Worm (Caenorhabditis elegans) whole organism, midembryonic: ENCODE data around the gene ZK287.4.

Experiments used
- T22C8.4 ChIP-seq: fragments of 200-800 bp; sonication (Bioruptor generic); IDR thresholded peaks from 2 replicates; pipeline ENCODE4 v1.3.6; 2022; ENCODE audit warnings: missing genetic modification characterization, missing compliant biosample characterization
- cog-1 ChIP-seq: sonication (generic microtip); optimal IDR thresholded peaks from 2 replicates; lab custom pipeline; 2016; ENCODE audit warnings: missing genetic modification characterization, missing compliant biosample characterization
- flt-1 ChIP-seq: fragments of 200-800 bp; sonication (Bioruptor generic); IDR thresholded peaks from 2 replicates; pipeline ENCODE4 v1.3.6; 2022; ENCODE audit warnings: missing genetic modification characterization, missing compliant biosample characterization
- klf-2 ChIP-seq: fragments of 200-800 bp; sonication (Bioruptor generic); conservative IDR thresholded peaks from 2 replicates; pipeline ENCODE4 v1.3.6; 2022; ENCODE audit warnings: missing genetic modification reagents, missing genetic modification characterization, missing compliant biosample characterization
- med-1 ChIP-seq: sonication (generic microtip); optimal IDR thresholded peaks from 2 replicates; lab custom pipeline; 2017; ENCODE audit warnings: missing genetic modification characterization, mild to moderate bottlenecking, missing compliant biosample characterization, antibody characterized with exemption, missing genetic modification reagents; ENCODE audit not compliant: insufficient read depth
- ref-1 ChIP-seq: fragments of 200-800 bp; sonication (Bioruptor generic); conservative IDR thresholded peaks from 2 replicates; pipeline ENCODE4 v1.3.6; 2022; ENCODE audit warnings: missing genetic modification reagents, missing genetic modification characterization, missing compliant biosample characterization
- tab-1 ChIP-seq: fragments of 200-800 bp; sonication (Bioruptor generic); IDR thresholded peaks from 2 replicates; pipeline ENCODE4 v1.3.6; 2022; ENCODE audit warnings: missing genetic modification characterization, missing compliant biosample characterization
- ztf-23 ChIP-seq: fragments of 200-800 bp; sonication (Bioruptor generic); IDR thresholded peaks from 2 replicates; pipeline ENCODE4 v1.3.6; 2022; ENCODE audit warnings: missing genetic modification reagents, missing genetic modification characterization, missing compliant biosample characterization
- ztf-29 ChIP-seq: fragments of 200-800 bp; sonication (Bioruptor generic); IDR thresholded peaks from 2 replicates; pipeline ENCODE4 v1.3.6; 2022; ENCODE audit warnings: missing genetic modification reagents, missing genetic modification characterization, missing compliant biosample characterization

Gene ZK287.4

DNA sequence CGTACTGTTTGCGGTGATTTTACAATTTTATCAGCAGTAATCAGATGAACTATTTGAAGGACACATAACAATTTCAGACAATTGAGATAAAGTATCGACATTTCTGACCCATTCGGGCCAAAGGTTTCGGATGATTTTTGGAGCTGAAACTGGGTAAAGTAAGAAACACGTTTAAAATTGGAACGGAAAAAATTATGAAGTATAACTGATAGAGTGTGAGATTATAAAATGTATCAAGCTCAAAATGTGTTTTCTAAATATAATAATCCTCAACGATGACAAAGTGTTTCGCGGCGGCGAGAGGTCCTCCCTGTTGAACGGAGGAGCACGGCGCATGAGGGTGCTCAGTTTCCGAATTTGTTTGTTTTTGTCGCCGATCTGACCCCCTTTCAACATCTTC is at the start of gene ZK287.4:
ZK287.4 (minus strand) TSS at position 101 of the 400 bp plus-strand sequence.
- TF ChIP-seq ztf-29 (no peak), klf-2 (GFP tag; lab: Robert Waterston, UW) (no peak), ref-1 (GFP tag; lab: Robert Waterston, UW) (no peak), T22C8.4 (GFP tag; lab: Robert Waterston, UW) (no peak), flt-1 (GFP tag; lab: Robert Waterston, UW) (no peak), tab-1 (GFP tag; lab: Robert Waterston, UW) (no peak), med-1 (GFP tag; lab: Kevin White, UChicago) (no peak), ztf-23 (GFP tag; lab: Robert Waterston, UW) (no peak), cog-1 (no peak)

DNA sequence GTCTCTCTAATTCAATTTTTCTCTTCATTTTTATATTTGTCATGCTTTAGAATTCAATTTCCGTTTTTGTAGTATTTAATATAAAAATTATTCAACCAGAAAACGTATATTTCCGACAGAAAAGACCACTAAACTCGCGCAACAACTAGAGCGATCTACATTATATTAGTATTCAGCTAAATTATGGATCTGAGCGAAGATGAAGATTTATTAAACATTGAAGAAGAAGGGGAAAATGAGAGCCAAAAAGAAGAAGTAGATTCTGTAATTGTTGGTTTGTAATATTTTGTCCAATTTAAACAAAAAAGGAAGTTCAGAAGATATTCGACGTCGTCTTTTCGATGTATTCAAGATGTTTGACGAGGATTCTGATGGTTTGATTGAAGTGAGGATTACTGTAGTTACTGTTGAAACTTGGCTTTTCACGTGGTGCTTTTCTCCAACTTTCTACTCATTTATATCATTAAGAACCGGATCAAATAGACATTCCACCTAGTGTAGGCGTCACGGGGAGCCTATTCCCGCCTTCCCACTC is 48.5 kb upstream of the ZK287.4 start, which contains the start of gene cal-7:
cal-7 (plus strand) TSS at position 184 of the 535 bp plus-strand sequence.
- TF ChIP-seq T22C8.4 (GFP tag; lab: Robert Waterston, UW): no peak
- no peak for TF ChIP-seq klf-2 (GFP tag; lab: Robert Waterston, UW)
- TF ChIP-seq flt-1 (GFP tag; lab: Robert Waterston, UW): no peak
- no peak for TF ChIP-seq med-1 (GFP tag; lab: Kevin White, UChicago)
- no peak for TF ChIP-seq cog-1
- no peak for TF ChIP-seq tab-1 (GFP tag; lab: Robert Waterston, UW)
- no peak for TF ChIP-seq ref-1 (GFP tag; lab: Robert Waterston, UW)
- no peak for TF ChIP-seq ztf-29
- TF ChIP-seq ztf-23 (GFP tag; lab: Robert Waterston, UW): no peak

DNA sequence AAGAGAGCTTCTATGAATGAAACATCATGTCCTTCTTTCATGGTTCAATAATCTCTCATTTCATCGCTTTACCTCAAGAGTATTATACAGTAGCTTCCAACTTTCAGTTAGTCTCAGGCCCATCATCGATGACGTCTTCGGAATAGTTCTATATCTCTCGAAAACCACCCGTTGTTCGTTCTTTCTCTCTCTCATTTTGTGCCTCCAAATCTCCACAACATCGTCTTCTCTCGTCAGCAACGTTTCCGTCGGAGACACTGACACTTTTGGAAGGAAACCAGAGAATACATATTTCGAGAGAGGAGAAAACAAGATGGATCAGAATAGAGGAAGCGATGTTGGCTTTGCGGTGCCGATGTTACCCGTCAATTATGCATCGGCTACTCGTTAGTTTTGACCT is 46.4 kb upstream of the ZK287.4 start:
- TF ChIP-seq klf-2 (GFP tag; lab: Robert Waterston, UW): no peak

DNA sequence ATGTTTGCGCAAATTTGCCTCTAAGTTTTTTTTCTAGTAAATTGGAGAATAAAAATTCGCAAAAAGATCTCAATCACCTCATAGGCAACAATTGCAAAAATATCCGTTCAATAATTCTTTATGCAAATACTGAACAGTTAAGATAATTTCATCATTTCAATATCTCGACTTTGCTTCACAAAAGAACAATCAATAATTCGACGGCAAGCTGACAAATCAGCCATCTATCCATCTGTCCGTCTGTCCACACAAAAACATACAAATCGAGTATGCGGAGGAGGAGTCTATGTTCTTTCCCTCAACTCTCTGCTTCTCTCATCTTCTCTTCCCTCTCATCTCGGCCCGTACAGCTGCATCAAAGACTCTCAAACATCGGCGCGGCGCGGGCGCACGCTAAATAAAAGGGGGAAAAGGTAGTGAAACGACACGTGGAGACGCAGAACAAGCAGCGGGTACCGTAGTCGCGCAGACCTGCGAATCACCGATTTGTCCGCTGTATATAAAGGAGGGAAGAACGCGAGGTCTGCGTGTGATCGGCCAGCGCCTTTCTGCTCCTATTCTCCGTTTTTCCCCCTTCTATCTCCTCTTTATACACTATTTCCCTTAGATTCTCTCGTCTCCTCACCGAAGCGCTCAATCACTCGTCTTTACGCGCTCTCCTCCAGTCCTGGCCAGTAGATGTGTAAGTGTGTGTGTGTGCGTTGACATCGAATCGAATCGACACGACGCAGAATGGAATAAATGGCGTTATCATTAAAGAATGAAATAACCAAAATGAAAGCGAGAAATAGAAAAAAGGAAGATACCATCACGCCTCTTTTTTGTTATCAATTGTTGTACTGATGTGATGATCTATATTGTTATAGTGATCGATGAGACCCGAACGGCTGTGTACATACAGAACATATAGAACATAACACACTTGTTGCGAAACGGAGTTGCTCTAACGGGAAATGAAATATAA is 45.6 kb upstream of the ZK287.4 start:
- TF ChIP-seq klf-2 (GFP tag; lab: Robert Waterston, UW): no peak
- no peak for TF ChIP-seq med-1 (GFP tag; lab: Kevin White, UChicago)
- 0 out of 2 replicates have a peak, but pooled peaks have one; percentile 27 for TF ChIP-seq ref-1 (GFP tag; lab: Robert Waterston, UW)
- TF ChIP-seq flt-1 (GFP tag; lab: Robert Waterston, UW): peak; percentile 77
- TF ChIP-seq ztf-23 (GFP tag; lab: Robert Waterston, UW): peak; percentile 73; the same call in 1 of the 2 replicates
- TF ChIP-seq tab-1 (GFP tag; lab: Robert Waterston, UW): no peak; the same call in 1 of the 2 replicates
- TF ChIP-seq cog-1: peak; percentile 97
- peak; percentile 63; the same call in 1 of the 2 replicates for TF ChIP-seq T22C8.4 (GFP tag; lab: Robert Waterston, UW)
- TF ChIP-seq ztf-29: no peak

DNA sequence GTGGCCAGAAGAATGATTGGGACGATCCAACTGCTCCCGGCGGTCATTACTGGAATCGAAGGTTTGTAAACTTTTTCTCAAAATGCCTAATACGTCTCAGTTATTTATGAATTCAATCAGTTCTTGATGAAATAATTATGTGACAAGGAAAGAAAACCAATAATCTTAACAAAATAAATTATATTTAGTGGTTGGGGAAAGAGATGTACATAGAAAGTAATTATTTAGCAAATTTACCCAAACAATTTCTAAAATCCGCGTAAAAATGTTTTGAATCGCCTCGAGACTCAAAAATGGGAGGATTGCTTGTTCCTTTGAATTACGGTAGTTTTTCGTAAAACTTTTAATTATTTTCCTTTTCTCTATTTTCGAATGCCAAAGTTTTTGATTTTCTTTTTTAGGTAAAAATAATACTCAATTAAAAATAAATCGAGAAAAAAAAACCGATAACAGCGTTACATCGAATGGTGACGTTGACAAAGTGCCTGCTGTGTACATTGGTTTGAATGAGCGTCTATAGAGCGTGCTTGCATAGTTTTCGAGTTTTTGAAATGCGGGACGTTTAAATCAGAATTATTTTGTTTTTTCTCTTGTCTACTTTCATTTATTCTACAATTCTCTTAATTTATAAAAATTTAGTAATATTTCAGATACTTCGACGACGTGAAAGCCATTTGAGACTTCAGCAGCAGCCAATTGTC is 44.2 kb upstream of the ZK287.4 start, which contains the start of the genes aagr-3 and drap-1:
aagr-3 (minus strand) TSS at position 51 of the 701 bp plus-strand sequence.
drap-1 (plus strand) TSS at position 645 of the 701 bp plus-strand sequence.
- TF ChIP-seq ztf-29: no peak
- TF ChIP-seq klf-2 (GFP tag; lab: Robert Waterston, UW): no peak
- TF ChIP-seq ref-1 (GFP tag; lab: Robert Waterston, UW): no peak
- no peak for TF ChIP-seq T22C8.4 (GFP tag; lab: Robert Waterston, UW)
- TF ChIP-seq flt-1 (GFP tag; lab: Robert Waterston, UW): no peak
- no peak for TF ChIP-seq med-1 (GFP tag; lab: Kevin White, UChicago)
- TF ChIP-seq tab-1 (GFP tag; lab: Robert Waterston, UW): no peak
- no peak for TF ChIP-seq ztf-23 (GFP tag; lab: Robert Waterston, UW)
- TF ChIP-seq cog-1: no peak

DNA sequence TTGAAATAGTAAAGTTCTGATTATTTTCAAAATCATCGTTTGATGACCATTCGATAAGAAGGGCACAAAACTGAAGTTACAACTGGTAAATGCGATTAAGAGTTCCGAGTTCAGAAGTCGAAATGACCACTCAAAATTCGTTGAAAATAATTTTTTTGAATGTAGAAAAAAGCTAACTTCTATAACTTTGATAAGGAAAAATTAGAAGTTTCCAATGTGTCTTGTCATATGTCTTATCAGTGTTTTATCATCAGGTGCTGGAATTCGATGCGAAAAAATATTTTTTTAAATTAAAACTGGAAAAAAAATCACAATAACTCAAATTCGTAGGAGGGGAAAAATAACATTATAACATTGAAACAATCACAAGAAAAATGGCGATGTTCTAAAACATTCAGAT is 40.3 kb upstream of the ZK287.4 start:
- TF ChIP-seq T22C8.4 (GFP tag; lab: Robert Waterston, UW) (no peak), ztf-29 (no peak), tab-1 (GFP tag; lab: Robert Waterston, UW) (no peak), ref-1 (GFP tag; lab: Robert Waterston, UW) (no peak), cog-1 (no peak), flt-1 (GFP tag; lab: Robert Waterston, UW) (no peak), klf-2 (GFP tag; lab: Robert Waterston, UW) (no peak), med-1 (GFP tag; lab: Kevin White, UChicago) (no peak), ztf-23 (GFP tag; lab: Robert Waterston, UW) (no peak)

DNA sequence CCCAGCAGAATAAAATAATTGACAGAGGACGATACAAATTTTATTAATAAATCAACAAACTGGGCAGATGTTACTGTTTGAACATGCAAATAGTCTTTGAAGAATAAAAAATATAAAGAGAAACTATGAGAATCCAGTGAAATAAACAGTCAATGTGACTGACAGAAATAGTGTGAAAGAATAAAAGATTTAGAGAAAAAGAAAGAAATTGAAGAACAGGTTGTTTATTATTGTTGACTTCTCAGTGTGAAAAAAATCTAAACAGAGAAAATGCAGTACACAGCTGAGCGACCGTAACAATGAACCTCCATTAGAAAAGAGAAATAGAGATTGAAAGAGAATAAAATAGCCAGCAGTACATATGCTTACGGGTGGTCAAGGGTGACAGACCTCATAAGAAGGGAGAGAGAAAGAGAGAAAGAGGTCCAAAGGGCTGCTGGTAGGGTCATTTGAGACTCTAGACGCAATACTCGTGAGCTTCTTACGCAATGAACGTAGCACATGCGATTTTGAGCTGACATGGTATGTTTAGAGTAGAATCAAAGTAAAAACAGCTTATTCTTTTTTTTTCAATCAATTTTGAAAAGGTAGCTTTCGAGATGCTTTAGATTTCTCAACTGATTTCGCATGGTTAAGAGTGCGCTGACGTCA is 38.7 kb upstream of the ZK287.4 start, which contains the start of gene slcr-46.3:
slcr-46.3 (minus strand) TSS at position 86 of the 651 bp plus-strand sequence.
- TF ChIP-seq ztf-23 (GFP tag; lab: Robert Waterston, UW): no peak
- TF ChIP-seq med-1 (GFP tag; lab: Kevin White, UChicago): no peak
- no peak; the same call in 1 of the 2 replicates for TF ChIP-seq flt-1 (GFP tag; lab: Robert Waterston, UW)
- no peak for TF ChIP-seq ref-1 (GFP tag; lab: Robert Waterston, UW)
- TF ChIP-seq ztf-29: no peak
- TF ChIP-seq T22C8.4 (GFP tag; lab: Robert Waterston, UW): no peak

DNA sequence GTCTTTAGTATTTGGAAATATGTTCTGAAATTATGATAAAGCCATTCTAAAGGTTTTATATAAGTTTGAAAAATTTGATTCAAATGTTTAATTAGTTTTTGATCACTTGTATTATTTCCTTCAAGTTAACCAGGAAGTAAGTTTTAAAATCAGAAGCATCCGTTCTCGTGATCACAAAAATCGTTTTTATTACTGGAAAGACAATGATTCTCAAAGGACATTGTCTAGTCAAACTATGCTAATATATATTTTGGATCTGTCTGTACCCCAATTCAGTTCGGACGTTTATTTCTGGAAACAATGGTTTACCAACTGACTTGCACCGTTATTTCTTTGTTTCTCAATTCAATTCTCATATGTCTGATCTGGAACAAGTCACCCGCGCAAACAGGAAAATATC is 30.9 kb upstream of the ZK287.4 start, which contains the start of gene str-188:
str-188 (plus strand) TSS at position 301 of the 400 bp plus-strand sequence.
- TF ChIP-seq ztf-29: no peak
- no peak for TF ChIP-seq ztf-23 (GFP tag; lab: Robert Waterston, UW)
- TF ChIP-seq klf-2 (GFP tag; lab: Robert Waterston, UW): no peak
- no peak for TF ChIP-seq ref-1 (GFP tag; lab: Robert Waterston, UW)
- no peak for TF ChIP-seq cog-1
- TF ChIP-seq tab-1 (GFP tag; lab: Robert Waterston, UW): no peak
- no peak for TF ChIP-seq flt-1 (GFP tag; lab: Robert Waterston, UW)
- TF ChIP-seq T22C8.4 (GFP tag; lab: Robert Waterston, UW): no peak
- no peak for TF ChIP-seq med-1 (GFP tag; lab: Kevin White, UChicago)
